Fruit fly (Drosophila melanogaster): Measurements from ENCODE around the gene CG3199.

Gene CG3199

dm6 chr3R:14125479-14126121 lies 36.9 kb upstream of the CG3199 start, which contains the start of the genes 140up and Polr2B (continued):
- TF ChIP-seq fd3F (GFP tag; optimal IDR thresholded peaks at IDR 0.05): peak; percentile 91
- peak; percentile 90 for TF ChIP-seq CG14050 (GFP tag; IDR thresholded peaks at IDR 0.05)
- TF ChIP-seq Abd-B (GFP tag; optimal IDR thresholded peaks at IDR 0.05): peak; percentile 95
- peak; percentile 90 for TF ChIP-seq Dek (tag; optimal IDR thresholded peaks at IDR 0.05)
- no peak for TF ChIP-seq chinmo (GFP tag; IDR thresholded peaks at IDR 0.05; ENCODE audit: partially characterized antibody)
- TF ChIP-seq Sox100B (GFP tag; optimal IDR thresholded peaks at IDR 0.05): peak; percentile 93
- peak; percentile 93 for TF ChIP-seq CG18476 (GFP tag; optimal IDR thresholded peaks at IDR 0.05)
- TF ChIP-seq CG42726 (GFP tag; IDR thresholded peaks at IDR 0.05; ENCODE audit: partially characterized antibody): no peak
- TF ChIP-seq CG11723 (GFP tag; optimal IDR thresholded peaks at IDR 0.05): peak; percentile 85
- TF ChIP-seq dpn (GFP tag; optimal IDR thresholded peaks at IDR 0.05): peak; percentile 83 to 95
- no peak for TF ChIP-seq gfzf (GFP tag; optimal IDR thresholded peaks at IDR 0.05)
- peak; percentile 92 for TF ChIP-seq CG7556 (GFP tag; optimal IDR thresholded peaks at IDR 0.05)
- TF ChIP-seq CG12236 (GFP tag; optimal IDR thresholded peaks at IDR 0.05): no peak
- peak; percentile 79 for TF ChIP-seq D19B (GFP tag; optimal IDR thresholded peaks at IDR 0.05)
- peak; percentile 89 for TF ChIP-seq Six4 (GFP tag; optimal IDR thresholded peaks at IDR 0.05)
- TF ChIP-seq CG14667 (GFP tag; IDR thresholded peaks at IDR 0.05): peak; percentile 86
- TF ChIP-seq BtbVII (GFP tag; optimal IDR thresholded peaks at IDR 0.05): peak; percentile 88
- TF ChIP-seq zf30C (GFP tag; optimal IDR thresholded peaks at IDR 0.05): peak; percentile 1
- peak; percentile 29 for TF ChIP-seq Sin3A (optimal IDR thresholded peaks at IDR 0.05)
- no peak for TF ChIP-seq Kr (GFP tag; optimal IDR thresholded peaks at IDR 0.05)
- TF ChIP-seq Deaf1 (tag; optimal IDR thresholded peaks at IDR 0.05): peak; percentile 72
- peak; percentile 95 for TF ChIP-seq CG6689 (GFP tag; IDR thresholded peaks at IDR 0.05)
- TF ChIP-seq CG7839 (tag; optimal IDR thresholded peaks at IDR 0.05): peak; percentile 94
- peak; percentile 96 for TF ChIP-seq CG4617 (GFP tag; optimal IDR thresholded peaks at IDR 0.05; ENCODE audit: borderline replicate concordance)
- TF ChIP-seq crc (GFP tag; optimal IDR thresholded peaks at IDR 0.05): peak; percentile 53
- peak; percentile 95 for TF ChIP-seq B-H2 (GFP tag; optimal IDR thresholded peaks at IDR 0.05)
- no peak for TF ChIP-seq luna (GFP tag; optimal IDR thresholded peaks at IDR 0.05)
- TF ChIP-seq jumu (GFP tag; optimal IDR thresholded peaks at IDR 0.05): peak; percentile 76
- TF ChIP-seq gcm (GFP tag; optimal IDR thresholded peaks at IDR 0.05): peak; percentile 89
- TF ChIP-seq p53 (GFP tag; optimal IDR thresholded peaks at IDR 0.05): peak; percentile 2
- TF ChIP-seq CG2889 (GFP tag; IDR thresholded peaks at IDR 0.05): peak; percentile 89
- TF ChIP-seq croc (GFP tag; conservative IDR thresholded peaks at IDR 0.05): peak; percentile 86
- TF ChIP-seq CG13624 (GFP tag; optimal IDR thresholded peaks at IDR 0.05): peak; percentile 80
- TF ChIP-seq CG10543 (GFP tag; optimal IDR thresholded peaks at IDR 0.05): peak; percentile 93
- TF ChIP-seq sim (GFP tag; IDR thresholded peaks at IDR 0.05): 0 out of 2 replicates have a peak, but pooled peaks have one; percentile 27
- peak; percentile 52 to 91 for TF ChIP-seq crp (GFP tag; optimal IDR thresholded peaks at IDR 0.05)
- peak; percentile 95 for TF ChIP-seq PHDP (tag; optimal IDR thresholded peaks at IDR 0.05)
- no peak for TF ChIP-seq CG31365 (tag; optimal IDR thresholded peaks at IDR 0.05)
- peak; percentile 47 for TF ChIP-seq kni (GFP tag; optimal IDR thresholded peaks at IDR 0.05)
- TF ChIP-seq tll (GFP tag; optimal IDR thresholded peaks at IDR 0.05): no peak
- peak; percentile 83 for TF ChIP-seq CG5245 (GFP tag; optimal IDR thresholded peaks at IDR 0.05)
- TF ChIP-seq CG16779 (GFP tag; IDR thresholded peaks at IDR 0.05): no peak
- peak; percentile 29 for TF ChIP-seq slp2 (GFP tag; optimal IDR thresholded peaks at IDR 0.05)
- peak; percentile 18 for TF ChIP-seq dm (GFP tag; optimal IDR thresholded peaks at IDR 0.05)
- TF ChIP-seq CG2199 (GFP tag; IDR thresholded peaks at IDR 0.05): no peak
- TF ChIP-seq Myb (GFP tag; optimal IDR thresholded peaks at IDR 0.05): peak; percentile 46
- TF ChIP-seq cato (GFP tag; optimal IDR thresholded peaks at IDR 0.05; ENCODE audit: borderline replicate concordance): peak; percentile 93
- peak; percentile 77 for TF ChIP-seq sd (tag; optimal IDR thresholded peaks at IDR 0.05)
- peak; percentile 58 for TF ChIP-seq CG5180 (GFP tag; optimal IDR thresholded peaks at IDR 0.05)

All from whole organism, embryonic.